Worm (Caenorhabditis elegans) whole organism, L4 larva: Measurements from ENCODE around the gene ugt-4.

Experiments
- F37D6.2 ChIP-seq: sonication (generic microtip); optimal IDR thresholded peaks from 2 replicates; lab custom pipeline; 2016; ENCODE audit warnings: mild to moderate bottlenecking, missing genetic modification characterization, missing compliant biosample characterization
- F44E2.7 ChIP-seq: fragments of 200-800 bp; sonication (Bioruptor generic); IDR thresholded peaks from 2 replicates; pipeline ENCODE4 v2.1.2; 2022; ENCODE audit warnings: missing genetic modification characterization, missing compliant biosample characterization
- aly-2 ChIP-seq: sonication (generic microtip); optimal IDR thresholded peaks from 2 replicates; lab custom pipeline; 2018; ENCODE audit warnings: missing biosample characterization, missing genetic modification characterization
- attf-4 ChIP-seq: sonication (generic microtip); optimal IDR thresholded peaks from 3 replicates; lab custom pipeline; 2017; ENCODE audit warnings: missing biosample characterization, missing genetic modification characterization
- ceh-20 ChIP-seq: fragments of 200-800 bp; sonication (Bioruptor generic); IDR thresholded peaks from 2 replicates; pipeline ENCODE4 v1.3.6; 2022; ENCODE audit warnings: missing genetic modification reagents, missing genetic modification characterization, missing compliant biosample characterization
- ceh-44 ChIP-seq: fragments of 200-800 bp; sonication (Bioruptor generic); IDR thresholded peaks from 2 replicates; pipeline ENCODE4 v1.3.6; 2022; ENCODE audit warnings: missing genetic modification reagents, missing genetic modification characterization, missing compliant biosample characterization
- daf-12 ChIP-seq: fragments of 150-350 bp; optimal IDR thresholded peaks from 2 replicates; lab custom pipeline; 2014; ENCODE audit warnings: missing biosample characterization, missing genetic modification reagents, missing genetic modification characterization
- daf-16 ChIP-seq, 3 experiments: sonication (generic microtip); optimal IDR thresholded peaks; 2 replicates each; lab custom pipeline; 2016 to 2017; ENCODE audit warnings: missing genetic modification characterization in 3 of 3, missing genetic modification reagents in 3 of 3, mild to moderate bottlenecking in 2 of 3, missing compliant biosample characterization in 2 of 3, missing biosample characterization in 1 of 3, moderate library complexity in 1 of 3
- daf-8 ChIP-seq: fragments of 200-800 bp; sonication (Bioruptor generic); IDR thresholded peaks from 2 replicates; pipeline ENCODE4 v1.3.6; 2022; ENCODE audit warnings: missing genetic modification characterization, missing compliant biosample characterization
- dmd-8 ChIP-seq: fragments of 200-800 bp; sonication (Bioruptor generic); IDR thresholded peaks from 2 replicates; pipeline ENCODE4 v1.3.6; 2022; ENCODE audit warnings: missing genetic modification characterization, missing compliant biosample characterization
- dve-1 ChIP-seq: sonication (generic microtip); optimal IDR thresholded peaks from 2 replicates; lab custom pipeline; 2017; ENCODE audit warnings: antibody characterized with exemption, mild to moderate bottlenecking, missing genetic modification characterization, missing compliant biosample characterization; ENCODE audit not compliant: insufficient read depth
- hif-1 ChIP-seq, 2 experiments: sonication (generic microtip); optimal IDR thresholded peaks; 2 replicates each; lab custom pipeline; 2016 to 2017; ENCODE audit warnings: missing compliant biosample characterization in 2 of 2, missing genetic modification characterization in 2 of 2, missing genetic modification reagents in 2 of 2, missing genotype in 2 of 2, mild to moderate bottlenecking in 1 of 2
- hlh-11 ChIP-seq: fragments of 200-800 bp; sonication (Bioruptor generic); optimal IDR thresholded peaks from 2 replicates; lab custom pipeline; 2018; ENCODE audit warnings: mild to moderate bottlenecking, missing genetic modification characterization, missing compliant biosample characterization
- hlh-30 ChIP-seq: sonication (generic microtip); optimal IDR thresholded peaks from 2 replicates; lab custom pipeline; 2017; ENCODE audit warnings: antibody characterized with exemption, mild to moderate bottlenecking, missing genetic modification characterization, missing compliant biosample characterization; ENCODE audit not compliant: insufficient read depth
- hmg-1.1 ChIP-seq: fragments of 200-800 bp; sonication (Bioruptor generic); IDR thresholded peaks from 2 replicates; pipeline ENCODE4 v1.3.6; 2022; ENCODE audit warnings: missing genetic modification reagents, missing genetic modification characterization, missing compliant biosample characterization
- lin-38 ChIP-seq: fragments of 200-800 bp; sonication (Bioruptor generic); IDR thresholded peaks from 2 replicates; pipeline ENCODE4 v1.3.6; 2022; ENCODE audit warnings: missing genetic modification reagents, missing genetic modification characterization, missing compliant biosample characterization
- lsy-2 ChIP-seq, 2 experiments: fragments of 150-350 bp in 1 of 2; sonication (generic microtip) in 1 of 2; optimal IDR thresholded peaks; 2 replicates each; lab custom pipeline; 2014 to 2017; ENCODE audit warnings: missing biosample characterization in 2 of 2, missing genetic modification characterization in 2 of 2
- madf-5 ChIP-seq, 2 experiments: fragments of 200-800 bp; sonication (Bioruptor generic); IDR thresholded peaks; 2 replicates each; pipeline ENCODE4 v1.3.6; 2022; ENCODE audit warnings: missing compliant biosample characterization in 2 of 2, missing genetic modification characterization in 2 of 2
- mdl-1 ChIP-seq, 2 experiments: fragments of 150-350 bp in 1 of 2; sonication (generic microtip) in 1 of 2; optimal IDR thresholded peaks; 2 replicates each; lab custom pipeline; 2014 to 2017; ENCODE audit warnings: missing biosample characterization in 2 of 2, missing genetic modification characterization in 2 of 2
- mep-1 ChIP-seq: fragments of 150-350 bp; sonication (generic microtip); optimal IDR thresholded peaks from 3 replicates; lab custom pipeline; 2014; ENCODE audit warnings: missing biosample characterization, missing genetic modification characterization
- mes-2 ChIP-seq: sonication (generic microtip); optimal IDR thresholded peaks from 2 replicates; lab custom pipeline; 2016; ENCODE audit warnings: missing genotype, mild to moderate bottlenecking, missing genetic modification characterization, missing compliant biosample characterization; ENCODE audit not compliant: poor library complexity, severe bottlenecking
- mxl-3 ChIP-seq: fragments of 200-800 bp; sonication (Bioruptor generic); optimal IDR thresholded peaks from 2 replicates; lab custom pipeline; 2018; ENCODE audit warnings: mild to moderate bottlenecking, missing genetic modification characterization, missing compliant biosample characterization
- nhr-11 ChIP-seq: fragments of 150-350 bp; optimal IDR thresholded peaks from 2 replicates; lab custom pipeline; 2014; ENCODE audit warnings: missing biosample characterization, missing genetic modification characterization
- nhr-237 ChIP-seq: sonication (generic microtip); optimal IDR thresholded peaks from 2 replicates; lab custom pipeline; 2017; ENCODE audit warnings: missing biosample characterization, missing genetic modification characterization
- nhr-25 ChIP-seq: sonication (generic microtip); optimal IDR thresholded peaks from 2 replicates; lab custom pipeline; 2017; ENCODE audit warnings: missing genetic modification characterization, mild to moderate bottlenecking, missing compliant biosample characterization, antibody characterized with exemption, moderate library complexity, borderline replicate concordance; ENCODE audit not compliant: insufficient read depth
- nhr-28 ChIP-seq: fragments of 150-350 bp; optimal IDR thresholded peaks from 2 replicates; lab custom pipeline; 2014; ENCODE audit warnings: missing biosample characterization, missing genetic modification characterization
- nhr-41 ChIP-seq: fragments of 200-800 bp; sonication (Bioruptor generic); IDR thresholded peaks from 2 replicates; pipeline ENCODE4 v1.3.6; 2022; ENCODE audit warnings: missing genetic modification reagents, missing genetic modification characterization, missing compliant biosample characterization
- nhr-6 ChIP-seq: fragments of 150-350 bp; optimal IDR thresholded peaks from 2 replicates; lab custom pipeline; 2014; ENCODE audit warnings: missing biosample characterization, missing genetic modification characterization
- nhr-76 ChIP-seq: fragments of 150-350 bp; optimal IDR thresholded peaks from 2 replicates; lab custom pipeline; 2014; ENCODE audit warnings: missing biosample characterization, missing genetic modification characterization
- nhr-77 ChIP-seq: fragments of 150-350 bp; optimal IDR thresholded peaks from 2 replicates; lab custom pipeline; 2014; ENCODE audit warnings: missing biosample characterization, missing genetic modification characterization
- php-3 ChIP-seq: fragments of 200-800 bp; sonication (Bioruptor generic); IDR thresholded peaks from 2 replicates; pipeline ENCODE4 v1.3.6; 2022; ENCODE audit warnings: missing genetic modification reagents, missing genetic modification characterization, missing compliant biosample characterization
- pqm-1 ChIP-seq: sonication (generic microtip); optimal IDR thresholded peaks from 2 replicates; lab custom pipeline; 2017; ENCODE audit warnings: missing biosample characterization, missing genetic modification characterization
- snpc-4 ChIP-seq: fragments of 150-350 bp; optimal IDR thresholded peaks from 2 replicates; lab custom pipeline; 2014; ENCODE audit warnings: missing biosample characterization, missing genetic modification characterization
- tag-97 ChIP-seq: fragments of 200-800 bp; sonication (Bioruptor generic); IDR thresholded peaks from 2 replicates; pipeline ENCODE4 v1.3.6; 2022; ENCODE audit warnings: missing genetic modification characterization, missing compliant biosample characterization
- tra-1 ChIP-seq: fragments of 200-800 bp; sonication (Bioruptor generic); IDR thresholded peaks from 2 replicates; pipeline ENCODE4 v1.3.6; 2022; ENCODE audit warnings: missing genetic modification reagents, missing genetic modification characterization, missing compliant biosample characterization
- unc-62 ChIP-seq, 3 experiments: fragments of 150-350 bp in 1 of 3; sonication (generic microtip); optimal IDR thresholded peaks in 2 of 3; peaks in 1 of 3; 1 replicate in 1 of 3; 2 replicates in 2 of 3; lab custom pipeline; 2014 to 2017; ENCODE audit warnings: missing biosample characterization in 3 of 3, missing genetic modification characterization in 3 of 3, missing genetic modification reagents in 3 of 3, missing genotype in 1 of 3

Gene ugt-4

ce11 chrV:12818486-12818885 is 23.4 kb upstream of the ugt-4 start:
- peak in 1 of 2 experiments; percentile 10 for TF ChIP-seq unc-62 (GFP tag; optimal IDR thresholded peaks at IDR 0.05 in 1 of 2; lab: Kevin White, UChicago)
- TF ChIP-seq unc-62 (tag; optimal IDR thresholded peaks at IDR 0.05; lab: Kevin White, UChicago) = no peak
- no peak for TF ChIP-seq daf-12 (tag; lab: Kevin White, UChicago)

ce11 chrV:12816672-12817071 is 21.5 kb upstream of the ugt-4 start:
- TF ChIP-seq nhr-11 = no peak
- no peak for TF ChIP-seq ceh-44 (GFP tag; lab: Robert Waterston, UW)
- TF ChIP-seq mxl-3 = no peak
- peak; percentile 4 for TF ChIP-seq mep-1 (tag; lab: Kevin White, UChicago)
- no peak for TF ChIP-seq attf-4 (tag; lab: Kevin White, UChicago)
- no peak for TF ChIP-seq tra-1 (GFP tag; lab: Robert Waterston, UW)
- no peak for TF ChIP-seq dmd-8 (GFP tag; lab: Robert Waterston, UW)
- TF ChIP-seq nhr-76 = no peak
- TF ChIP-seq daf-8 (GFP tag; lab: Robert Waterston, UW) = no peak
- TF ChIP-seq mes-2 (tag; lab: Kevin White, UChicago) = no peak
- peak; percentile 37 for TF ChIP-seq hlh-30 (tag; lab: Kevin White, UChicago)
- TF ChIP-seq dve-1 (tag; lab: Kevin White, UChicago) = no peak
- TF ChIP-seq nhr-237 = no peak
- TF ChIP-seq snpc-4 = no peak
- peak; percentile 12 to 47 for TF ChIP-seq lsy-2 (tag; optimal IDR thresholded peaks at IDR 0.05; lab: Kevin White, UChicago)
- no peak for TF ChIP-seq mdl-1 (tag; optimal IDR thresholded peaks at IDR 0.05; lab: Kevin White, UChicago)
- peak in 1 of 2 experiments; percentile 74 for TF ChIP-seq unc-62 (GFP tag; optimal IDR thresholded peaks at IDR 0.05 in 1 of 2; lab: Kevin White, UChicago)
- no peak for TF ChIP-seq unc-62 (tag; optimal IDR thresholded peaks at IDR 0.05; lab: Kevin White, UChicago)
- no peak for TF ChIP-seq nhr-6
- no peak for TF ChIP-seq F44E2.7 (GFP tag; lab: Robert Waterston, UW)
- TF ChIP-seq aly-2 = no peak

ce11 chrV:12815386-12815785 is 20.2 kb upstream of the ugt-4 start:
- TF ChIP-seq nhr-6 = peak; percentile 45
- TF ChIP-seq ceh-20 (GFP tag; lab: Robert Waterston, UW) = no peak
- peak; percentile 0 for TF ChIP-seq hlh-11 (tag; lab: Kevin White, UChicago)
- no peak for TF ChIP-seq hmg-1.1 (GFP tag; lab: Robert Waterston, UW)
- no peak for TF ChIP-seq tag-97
- TF ChIP-seq dve-1 (tag; lab: Kevin White, UChicago) = peak; percentile 52
- TF ChIP-seq nhr-28 (tag; lab: Kevin White, UChicago) = peak; percentile 60
- TF ChIP-seq daf-16 (GFP tag; optimal IDR thresholded peaks at IDR 0.05; lab: Kevin White, UChicago) = no peak
- peak; percentile 89 for TF ChIP-seq daf-16 (tag; optimal IDR thresholded peaks at IDR 0.05; lab: Kevin White, UChicago)
- TF ChIP-seq lin-38 = no peak
- TF ChIP-seq nhr-25 = no peak
- TF ChIP-seq hlh-30 (tag; lab: Kevin White, UChicago) = no peak
- TF ChIP-seq pqm-1 (tag; lab: Kevin White, UChicago) = no peak
- no peak for TF ChIP-seq nhr-41 (GFP tag; lab: Robert Waterston, UW)
- peak; percentile 32 for TF ChIP-seq nhr-77 (tag; lab: Kevin White, UChicago)
- no peak for TF ChIP-seq aly-2
- peak; percentile 22; the same call in 1 of the 2 replicates for TF ChIP-seq php-3
- peak in 1 of 2 experiments; percentile 19 for TF ChIP-seq mdl-1 (tag; optimal IDR thresholded peaks at IDR 0.05; lab: Kevin White, UChicago)
- TF ChIP-seq nhr-11 = no peak
- no peak for TF ChIP-seq F37D6.2 (tag; lab: Kevin White, UChicago)
- TF ChIP-seq madf-5 (GFP tag; IDR thresholded peaks at IDR 0.05; lab: Robert Waterston, UW) = no peak
- no peak for TF ChIP-seq hif-1 (tag; optimal IDR thresholded peaks at IDR 0.05; lab: Kevin White, UChicago)
